Fruit fly (Drosophila melanogaster) whole organism, embryonic: Measurements from ENCODE around the gene CG42876.
A peak's percentile ranks its signal among the peaks of the same experiment; 100 is the strongest.

Experiments
- ATbp ChIP-seq: fragments of 200-800 bp; sonication (Bioruptor generic); optimal IDR thresholded peaks from 2 replicates; lab custom pipeline; 2017; ENCODE audit warnings: missing biosample characterization, mild to moderate bottlenecking, missing genetic modification characterization, missing genetic modification reagents
- Asciz ChIP-seq: fragments of 200-800 bp; sonication (Bioruptor generic); optimal IDR thresholded peaks from 2 replicates; lab custom pipeline; 2017; ENCODE audit warnings: missing biosample characterization, mild to moderate bottlenecking, missing genetic modification characterization, missing genetic modification reagents
- Atf-2 ChIP-seq: fragments of 200-800 bp; sonication (Bioruptor generic); optimal IDR thresholded peaks from 2 replicates; lab custom pipeline; 2016; ENCODE audit warnings: missing biosample characterization, missing genetic modification characterization
- Atf3 ChIP-seq: fragments of 200-800 bp; sonication (Bioruptor generic); optimal IDR thresholded peaks from 3 replicates; lab custom pipeline; 2016; ENCODE audit warnings: missing biosample characterization, missing genetic modification characterization
- CG11456 ChIP-seq: fragments of 200-800 bp; sonication (Bioruptor generic); IDR thresholded peaks from 3 replicates; pipeline ENCODE4 v1.3.6; 2022; ENCODE audit warnings: missing biosample characterization, missing genetic modification characterization
- CG11723 ChIP-seq: fragments of 200-800 bp; sonication (Bioruptor generic); optimal IDR thresholded peaks from 2 replicates; lab custom pipeline; 2017; ENCODE audit warnings: missing biosample characterization, mild to moderate bottlenecking, missing genetic modification characterization
- CG12299 ChIP-seq: fragments of 200-800 bp; sonication (Bioruptor generic); optimal IDR thresholded peaks from 2 replicates; lab custom pipeline; 2018; ENCODE audit warnings: missing biosample characterization, mild to moderate bottlenecking, missing genetic modification characterization
- CG13424 ChIP-seq: fragments of 200-800 bp; sonication (Bioruptor generic); optimal IDR thresholded peaks from 2 replicates; lab custom pipeline; 2019; ENCODE audit warnings: missing biosample characterization, mild to moderate bottlenecking, missing genetic modification characterization, moderate library complexity
- CG13894 ChIP-seq: fragments of 200-800 bp; sonication (Bioruptor generic); optimal IDR thresholded peaks from 3 replicates; lab custom pipeline; 2018; ENCODE audit warnings: missing biosample characterization, mild to moderate bottlenecking, missing genetic modification characterization, moderate library complexity
- CG14965 ChIP-seq: fragments of 200-800 bp; sonication (Bioruptor generic); optimal IDR thresholded peaks from 2 replicates; lab custom pipeline; 2016; ENCODE audit warnings: missing biosample characterization, missing genetic modification characterization, borderline replicate concordance
- CG1529 ChIP-seq: fragments of 200-800 bp; sonication (Bioruptor generic); optimal IDR thresholded peaks from 3 replicates; lab custom pipeline; 2018; ENCODE audit warnings: missing biosample characterization, missing genetic modification characterization
- CG17328 ChIP-seq: fragments of 200-800 bp; sonication (Bioruptor generic); IDR thresholded peaks from 2 replicates; pipeline ENCODE4 v1.3.6; 2022; ENCODE audit warnings: missing biosample characterization, missing genetic modification characterization
- CG17385 ChIP-seq: fragments of 200-800 bp; sonication (Bioruptor generic); optimal IDR thresholded peaks from 3 replicates; lab custom pipeline; 2018; ENCODE audit warnings: missing biosample characterization, mild to moderate bottlenecking, missing genetic modification characterization
- CG31224 ChIP-seq: fragments of 200-800 bp; sonication (Bioruptor generic); IDR thresholded peaks from 2 replicates; pipeline ENCODE4 v1.3.6; 2022; ENCODE audit warnings: missing biosample characterization, missing genetic modification characterization
- CG32767 ChIP-seq: fragments of 200-800 bp; sonication (Bioruptor generic); IDR thresholded peaks from 2 replicates; pipeline ENCODE4 v1.3.6; 2022; ENCODE audit warnings: missing biosample characterization, missing genetic modification characterization
- CG34376 ChIP-seq: fragments of 200-800 bp; sonication (Bioruptor generic); optimal IDR thresholded peaks from 2 replicates; lab custom pipeline; 2018; ENCODE audit warnings: missing biosample characterization, mild to moderate bottlenecking, missing genetic modification characterization
- CG3847 ChIP-seq: fragments of 200-800 bp; sonication (Bioruptor generic); IDR thresholded peaks from 2 replicates; pipeline ENCODE4 v1.3.6; 2022; ENCODE audit warnings: missing biosample characterization, missing genetic modification characterization
- CG4707 ChIP-seq: fragments of 200-800 bp; sonication (Bioruptor generic); optimal IDR thresholded peaks from 2 replicates; lab custom pipeline; 2018; ENCODE audit warnings: missing biosample characterization, mild to moderate bottlenecking, missing genetic modification characterization, moderate library complexity
- CG5245 ChIP-seq: fragments of 200-800 bp; sonication (Bioruptor generic); optimal IDR thresholded peaks from 3 replicates; lab custom pipeline; 2016; ENCODE audit warnings: missing biosample characterization, missing genetic modification characterization
- CG7372 ChIP-seq: fragments of 200-800 bp; sonication (Bioruptor generic); IDR thresholded peaks from 2 replicates; pipeline ENCODE4 v1.3.6; 2022; ENCODE audit warnings: missing biosample characterization, missing genetic modification characterization
- CG7556 ChIP-seq: fragments of 200-800 bp; sonication (Bioruptor generic); optimal IDR thresholded peaks from 2 replicates; lab custom pipeline; 2017; ENCODE audit warnings: missing biosample characterization, mild to moderate bottlenecking, missing genetic modification characterization
- CG8290 ChIP-seq, 3 experiments: fragments of 200-800 bp; sonication (Bioruptor generic); optimal IDR thresholded peaks; 2 replicates each; lab custom pipeline; 2016 to 2019; ENCODE audit warnings: missing biosample characterization in 3 of 3, missing genetic modification characterization in 3 of 3, mild to moderate bottlenecking in 2 of 3, moderate library complexity in 1 of 3
- CG9609 ChIP-seq: fragments of 200-800 bp; sonication (Bioruptor generic); optimal IDR thresholded peaks from 3 replicates; lab custom pipeline; 2016; ENCODE audit warnings: missing biosample characterization, missing genetic modification characterization
- Camta ChIP-seq: fragments of 200-800 bp; sonication (Bioruptor generic); optimal IDR thresholded peaks from 2 replicates; lab custom pipeline; 2016; ENCODE audit warnings: missing biosample characterization, missing genetic modification characterization
- Chrac-16 ChIP-seq: fragments of 200-800 bp; sonication (Bioruptor generic); optimal IDR thresholded peaks from 3 replicates; lab custom pipeline; 2016; ENCODE audit warnings: missing biosample characterization, missing genetic modification characterization
- D19A ChIP-seq: fragments of 200-800 bp; optimal IDR thresholded peaks from 3 replicates; lab custom pipeline; 2019; ENCODE audit warnings: missing biosample characterization, mild to moderate bottlenecking, missing genetic modification characterization, moderate library complexity
- D19B ChIP-seq: fragments of 200-800 bp; sonication (Bioruptor generic); optimal IDR thresholded peaks from 2 replicates; lab custom pipeline; 2017; ENCODE audit warnings: missing biosample characterization, mild to moderate bottlenecking, missing genetic modification characterization
- HLH54F ChIP-seq: fragments of 200-800 bp; sonication (Bioruptor generic); optimal IDR thresholded peaks from 3 replicates; lab custom pipeline; 2016; ENCODE audit warnings: missing biosample characterization, missing genetic modification characterization
- Nf-YA ChIP-seq: fragments of 200-800 bp; sonication (Bioruptor generic); IDR thresholded peaks from 2 replicates; pipeline ENCODE4 v1.3.6; 2022; ENCODE audit warnings: missing biosample characterization, missing genetic modification characterization
- Pdp1 ChIP-seq, 2 experiments: fragments of 200-800 bp; sonication (Bioruptor generic); optimal IDR thresholded peaks; 3 replicates each; lab custom pipeline; 2016; ENCODE audit warnings: missing biosample characterization in 2 of 2, missing genetic modification characterization in 2 of 2, mild to moderate bottlenecking in 1 of 2, moderate library complexity in 1 of 2
- Sox102F ChIP-seq: fragments of 200-800 bp; sonication (Bioruptor generic); optimal IDR thresholded peaks from 2 replicates; lab custom pipeline; 2018; ENCODE audit warnings: missing biosample characterization, mild to moderate bottlenecking, missing genetic modification characterization, moderate library complexity
- Ssrp ChIP-seq: fragments of 200-800 bp; sonication (Bioruptor generic); optimal IDR thresholded peaks from 2 replicates; lab custom pipeline; 2018; ENCODE audit warnings: missing biosample characterization, mild to moderate bottlenecking, missing genetic modification characterization, moderate library complexity
- aop ChIP-seq: fragments of 200-800 bp; sonication (Bioruptor generic); IDR thresholded peaks from 2 replicates; pipeline ENCODE4 v1.3.6; 2022; ENCODE audit warnings: missing biosample characterization, missing genetic modification characterization
- ap ChIP-seq: fragments of 200-800 bp; sonication (Bioruptor generic); IDR thresholded peaks from 2 replicates; pipeline ENCODE4 v1.3.6; 2022; ENCODE audit warnings: missing biosample characterization, missing genetic modification characterization
- ase ChIP-seq: fragments of 200-800 bp; sonication (Bioruptor generic); IDR thresholded peaks from 3 replicates; pipeline ENCODE4 v1.3.6; 2022; ENCODE audit warnings: missing biosample characterization, missing genetic modification characterization
- br ChIP-seq: fragments of >200 bp; optimal IDR thresholded peaks from 2 replicates; lab custom pipeline; 2017
- ems ChIP-seq: fragments of 200-800 bp; sonication (Bioruptor generic); optimal IDR thresholded peaks from 3 replicates; lab custom pipeline; 2016; ENCODE audit warnings: missing biosample characterization, missing genetic modification characterization
- h ChIP-seq: fragments of >200 bp; optimal IDR thresholded peaks from 2 replicates; lab custom pipeline; 2017
- ken ChIP-seq: fragments of 200-800 bp; sonication (Bioruptor generic); IDR thresholded peaks from 3 replicates; pipeline ENCODE4 v1.3.6; 2022; ENCODE audit warnings: missing biosample characterization, missing genetic modification characterization
- lab ChIP-seq: fragments of 200-800 bp; sonication (Bioruptor generic); optimal IDR thresholded peaks from 3 replicates; lab custom pipeline; 2017; ENCODE audit warnings: missing biosample characterization, missing genetic modification characterization, mild to moderate bottlenecking, moderate library complexity, missing genetic modification reagents
- org-1 ChIP-seq: fragments of 200-800 bp; sonication (Bioruptor generic); optimal IDR thresholded peaks from 2 replicates; lab custom pipeline; 2017; ENCODE audit warnings: missing biosample characterization, missing genetic modification characterization
- peb ChIP-seq: fragments of 200-800 bp; sonication (Bioruptor generic); IDR thresholded peaks from 2 replicates; pipeline ENCODE4 v1.3.6; 2022; ENCODE audit warnings: missing biosample characterization, missing genetic modification characterization
- salm ChIP-seq: fragments of 200-800 bp; sonication (Bioruptor generic); optimal IDR thresholded peaks from 2 replicates; lab custom pipeline; 2018; ENCODE audit warnings: missing biosample characterization, mild to moderate bottlenecking, missing genetic modification characterization
- tin ChIP-seq: fragments of 200-800 bp; sonication (Bioruptor generic); optimal IDR thresholded peaks from 3 replicates; lab custom pipeline; 2016; ENCODE audit warnings: missing biosample characterization, missing genetic modification characterization
- tio ChIP-seq: fragments of 200-800 bp; sonication (Bioruptor generic); optimal IDR thresholded peaks from 2 replicates; lab custom pipeline; 2017; ENCODE audit warnings: missing biosample characterization, missing genetic modification characterization, inconsistent platforms
- trh ChIP-seq: fragments of 200-800 bp; sonication (Bioruptor generic); optimal IDR thresholded peaks from 2 replicates; lab custom pipeline; 2016; ENCODE audit warnings: missing biosample characterization, missing genetic modification characterization
- vnd ChIP-seq: fragments of 200-800 bp; sonication (Bioruptor generic); IDR thresholded peaks from 3 replicates; pipeline ENCODE4 v1.3.6; 2022; ENCODE audit warnings: missing biosample characterization, missing genetic modification characterization; ENCODE audit not compliant: partially characterized antibody
- zfh1 ChIP-seq: fragments of 200-800 bp; sonication (Bioruptor generic); IDR thresholded peaks from 3 replicates; pipeline ENCODE4 v1.3.6; 2022; ENCODE audit warnings: missing biosample characterization, missing genetic modification characterization

The CG42876 gene

DNA sequence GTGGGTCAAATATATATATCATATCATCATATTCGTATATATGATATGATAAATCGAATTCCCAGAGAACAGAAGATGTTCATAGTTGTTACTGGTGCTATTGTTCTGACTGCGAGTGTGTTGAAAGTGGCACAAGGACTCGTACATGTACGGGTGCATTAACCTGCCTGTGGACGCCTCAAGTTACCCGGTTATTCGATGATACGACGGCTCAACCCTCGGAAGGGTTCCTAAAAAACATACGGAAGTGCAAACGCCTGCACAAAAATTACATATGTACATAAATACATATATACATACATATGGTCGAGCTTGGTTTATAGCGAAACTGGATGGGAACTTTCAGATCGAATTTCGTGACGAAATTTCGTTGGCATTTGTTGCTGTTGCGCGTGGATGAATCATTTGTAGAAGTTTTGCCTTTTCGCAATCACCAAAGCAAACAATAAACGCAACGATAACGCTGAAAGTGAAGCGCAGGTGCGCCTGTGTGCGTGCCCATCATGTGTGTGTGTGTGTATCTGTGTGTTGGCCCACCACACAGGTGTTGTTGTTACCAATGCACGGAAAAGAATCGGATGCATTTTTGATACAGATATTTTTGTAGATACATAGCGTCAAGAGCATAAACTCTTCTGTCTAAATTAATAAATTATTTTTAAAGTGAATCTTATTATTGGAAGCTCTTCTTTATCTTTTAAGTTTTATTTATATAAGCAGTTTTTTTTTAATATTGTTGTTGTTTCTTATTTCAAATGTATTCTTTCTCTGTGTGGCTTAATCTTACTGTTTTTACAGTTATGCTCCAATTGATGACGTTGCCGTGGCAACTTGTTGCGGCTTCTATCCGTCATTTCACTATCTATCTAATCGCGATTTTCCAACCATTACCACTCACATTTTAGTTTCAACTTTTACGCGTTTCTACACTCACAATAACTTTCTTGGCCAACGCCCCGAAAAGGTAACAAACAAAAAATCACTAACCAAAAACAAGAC lies 50.2 kb downstream of the CG42876 start (continued):
- TF ChIP-seq D19B (GFP tag; lab: Kevin White, UChicago) (peak; percentile 23), ken (GFP tag; lab: Robert Waterston, UW) (peak; percentile 72; the same call in 2 of the 3 replicates), CG34376 (GFP tag; lab: Kevin White, UChicago) (no peak), Pdp1 (GFP tag; optimal IDR thresholded peaks at IDR 0.05; lab: Kevin White, UChicago) (peak in 1 of 2 experiments; percentile 55), CG4707 (peak; percentile 16), zfh1 (GFP tag; lab: Robert Waterston, UW) (peak; percentile 76), ems (peak; percentile 44), CG17385 (GFP tag; lab: Kevin White, UChicago) (peak; percentile 72), Sox102F (GFP tag; lab: Kevin White, UChicago) (peak; percentile 80), Ssrp (tag; lab: Kevin White, UChicago) (peak; percentile 72), CG14965 (GFP tag; lab: Kevin White, UChicago) (no peak), CG11723 (GFP tag; lab: Kevin White, UChicago) (peak; percentile 56), CG3847 (peak; percentile 57), D19A (tag; lab: Kevin White, UChicago) (peak; percentile 74), aop (0 out of 2 replicates have a peak, but pooled peaks have one; percentile 4), ap (GFP tag; lab: Robert Waterston, UW) (peak; percentile 82), Asciz (GFP tag; lab: Kevin White, UChicago) (peak; percentile 69), CG5245 (GFP tag; lab: Kevin White, UChicago) (peak; percentile 58), Camta (GFP tag; lab: Kevin White, UChicago) (no peak), Atf3 (no peak), CG7556 (GFP tag; lab: Kevin White, UChicago) (peak; percentile 80), ATbp (GFP tag; lab: Kevin White, UChicago) (peak; percentile 69), br (lab: Kevin White, UChicago) (no peak), CG11456 (GFP tag; lab: Robert Waterston, UW) (peak; percentile 57; the same call in 1 of the 3 replicates), CG9609 (GFP tag; lab: Kevin White, UChicago) (peak; percentile 21), ase (GFP tag; lab: Robert Waterston, UW) (peak; percentile 70), CG7372 (GFP tag; lab: Robert Waterston, UW) (peak; percentile 70), peb (GFP tag; lab: Robert Waterston, UW) (peak; percentile 77), tio (GFP tag; lab: Kevin White, UChicago) (no peak), org-1 (GFP tag; lab: Kevin White, UChicago) (peak; percentile 38), CG31224 (GFP tag; lab: Robert Waterston, UW) (0 out of 2 replicates have a peak, but pooled peaks have one; percentile 19), trh (GFP tag; lab: Kevin White, UChicago) (no peak), CG12299 (tag; lab: Kevin White, UChicago) (peak; percentile 17), vnd (GFP tag; lab: Robert Waterston, UW) (no peak), HLH54F (GFP tag; lab: Kevin White, UChicago) (no peak), CG32767 (peak; percentile 86), tin (GFP tag; lab: Kevin White, UChicago) (peak; percentile 55), Nf-YA (GFP tag; lab: Robert Waterston, UW) (peak; percentile 39; the same call in 1 of the 2 replicates), lab (GFP tag; lab: Kevin White, UChicago) (peak; percentile 68), Atf-2 (GFP tag; lab: Kevin White, UChicago) (no peak), h (lab: Kevin White, UChicago) (no peak), CG13424 (tag; lab: Kevin White, UChicago) (peak; percentile 86), CG13894 (tag; lab: Kevin White, UChicago) (no peak), CG17328 (peak; percentile 84), CG1529 (peak; percentile 75), CG8290 (GFP tag; optimal IDR thresholded peaks at IDR 0.05; lab: Kevin White, UChicago) (no peak), CG8290 (tag; optimal IDR thresholded peaks at IDR 0.05; lab: Kevin White, UChicago) (no peak), salm (tag; lab: Kevin White, UChicago) (peak; percentile 33), Chrac-16 (peak; percentile 59)
